Fruit fly (Drosophila melanogaster): Measurements from ENCODE around the gene CG1907.

dm6 chr3R:29588004-29588403 lies 30.9 kb upstream of the CG1907 start, which contains the start of gene CG7567:
- TF ChIP-seq abd-A (tag; optimal IDR thresholded peaks at IDR 0.05) = no peak
- no peak for TF ChIP-seq Elba2 (GFP tag; optimal IDR thresholded peaks at IDR 0.05)
- TF ChIP-seq fru (optimal IDR thresholded peaks at IDR 0.05) = no peak
- no peak for TF ChIP-seq Nf-YB (GFP tag; optimal IDR thresholded peaks at IDR 0.05)
- no peak for TF ChIP-seq Eip74EF (GFP tag; optimal IDR thresholded peaks at IDR 0.05)
- no peak for TF ChIP-seq Opbp (GFP tag; IDR thresholded peaks at IDR 0.05; ENCODE audit: partially characterized antibody)
- TF ChIP-seq HLH4C (GFP tag; IDR thresholded peaks at IDR 0.05; ENCODE audit: partially characterized antibody) = no peak
- TF ChIP-seq Dad (GFP tag; optimal IDR thresholded peaks at IDR 0.05) = no peak
- TF ChIP-seq Hsf (GFP tag; optimal IDR thresholded peaks at IDR 0.05) = no peak
- no peak for TF ChIP-seq klu (GFP tag; IDR thresholded peaks at IDR 0.05)
